Worm (Caenorhabditis elegans) whole organism, young adult: ENCODE results near the gene T15B12.1.

Source experiments
- B0261.1 ChIP-seq: sonication (generic microtip); optimal IDR thresholded peaks from 2 replicates; lab custom pipeline; 2016; ENCODE audit warnings: mild to moderate bottlenecking, missing genetic modification characterization, moderate library complexity, missing compliant biosample characterization
- C17E4.6 ChIP-seq: fragments of 200-800 bp; sonication (Bioruptor generic); IDR thresholded peaks from 2 replicates; pipeline ENCODE4 v1.3.6; 2022; ENCODE audit warnings: missing genetic modification reagents, missing genetic modification characterization, missing compliant biosample characterization
- D2030.7 ChIP-seq: fragments of 200-800 bp; sonication (Bioruptor generic); IDR thresholded peaks from 2 replicates; pipeline ENCODE4 v1.3.6; 2022; ENCODE audit warnings: missing genetic modification reagents, missing genetic modification characterization, missing compliant biosample characterization
- F10E7.11 ChIP-seq: sonication (generic microtip); optimal IDR thresholded peaks from 2 replicates; lab custom pipeline; 2017; ENCODE audit warnings: mild to moderate bottlenecking, missing genetic modification characterization, moderate library complexity, missing compliant biosample characterization
- F23B12.7 ChIP-seq: sonication (generic microtip); optimal IDR thresholded peaks from 2 replicates; lab custom pipeline; 2017; ENCODE audit warnings: missing genetic modification characterization, mild to moderate bottlenecking, missing compliant biosample characterization, antibody characterized with exemption, moderate library complexity; ENCODE audit not compliant: insufficient read depth
- F33H1.4 ChIP-seq: fragments of 200-800 bp; sonication (Bioruptor generic); IDR thresholded peaks from 2 replicates; pipeline ENCODE4 v1.3.6; 2022; ENCODE audit warnings: missing genetic modification reagents, missing genetic modification characterization, missing compliant biosample characterization
- F52B5.7 ChIP-seq: sonication (generic microtip); optimal IDR thresholded peaks from 2 replicates; lab custom pipeline; 2016; ENCODE audit warnings: mild to moderate bottlenecking, missing genetic modification characterization, missing compliant biosample characterization
- F55B11.4 ChIP-seq: sonication (generic microtip); optimal IDR thresholded peaks from 2 replicates; lab custom pipeline; 2016; ENCODE audit warnings: missing compliant biosample characterization, missing genetic modification characterization, borderline replicate concordance; ENCODE audit not compliant: insufficient read depth
- F57C9.4 ChIP-seq: sonication (generic microtip); optimal IDR thresholded peaks from 2 replicates; lab custom pipeline; 2017; ENCODE audit warnings: mild to moderate bottlenecking, missing genetic modification characterization, missing compliant biosample characterization
- K11D2.4 ChIP-seq: fragments of 200-800 bp; sonication (Bioruptor generic); IDR thresholded peaks from 2 replicates; pipeline ENCODE4 v1.3.6; 2022; ENCODE audit warnings: missing genetic modification reagents, missing genetic modification characterization, missing compliant biosample characterization
- K12H6.12 ChIP-seq: fragments of 200-800 bp; sonication (Bioruptor generic); optimal IDR thresholded peaks from 2 replicates; lab custom pipeline; 2018; ENCODE audit warnings: mild to moderate bottlenecking, missing genetic modification characterization, missing compliant biosample characterization
- T26A5.8 ChIP-seq: sonication (generic microtip); optimal IDR thresholded peaks from 2 replicates; lab custom pipeline; 2016; ENCODE audit warnings: missing genetic modification characterization, missing compliant biosample characterization
- Y56A3A.18 ChIP-seq: fragments of 200-800 bp; sonication (Bioruptor generic); IDR thresholded peaks from 2 replicates; pipeline ENCODE4 v1.3.6; 2022; ENCODE audit warnings: missing genetic modification reagents, missing genetic modification characterization, missing compliant biosample characterization
- Y95B8A.8 ChIP-seq: fragments of 200-800 bp; sonication (Bioruptor generic); IDR thresholded peaks from 2 replicates; pipeline ENCODE4 v1.3.6; 2022; ENCODE audit warnings: missing genetic modification reagents, missing genetic modification characterization, missing compliant biosample characterization
- athp-1 ChIP-seq: sonication (generic microtip); optimal IDR thresholded peaks from 2 replicates; lab custom pipeline; 2017; ENCODE audit warnings: mild to moderate bottlenecking, missing genetic modification characterization, missing compliant biosample characterization
- bed-1 ChIP-seq: fragments of 200-800 bp; sonication (Bioruptor generic); IDR thresholded peaks from 2 replicates; pipeline ENCODE4 v1.3.6; 2022; ENCODE audit warnings: missing genetic modification reagents, missing genetic modification characterization, missing compliant biosample characterization
- cebp-1 ChIP-seq, 2 experiments: fragments of 200-800 bp in 1 of 2; sonication (Bioruptor generic) in 1 of 2; sonication (generic microtip) in 1 of 2; IDR thresholded peaks in 1 of 2; optimal IDR thresholded peaks in 1 of 2; 2 replicates each; pipeline versions ENCODE4 v1.3.6 to Lab custom; 2017 to 2022; ENCODE audit warnings: missing compliant biosample characterization in 2 of 2, missing genetic modification characterization in 2 of 2, mild to moderate bottlenecking in 1 of 2, missing genetic modification reagents in 1 of 2, moderate library complexity in 1 of 2
- cebp-2 ChIP-seq: fragments of 200-800 bp; sonication (Bioruptor generic); IDR thresholded peaks from 2 replicates; pipeline ENCODE4 v1.3.6; 2022; ENCODE audit warnings: missing genetic modification characterization, missing compliant biosample characterization
- ceh-40 ChIP-seq: fragments of 200-800 bp; sonication (Bioruptor generic); IDR thresholded peaks from 2 replicates; pipeline ENCODE4 v1.3.6; 2022; ENCODE audit warnings: missing genetic modification characterization, missing compliant biosample characterization
- chd-7 ChIP-seq: sonication (generic microtip); optimal IDR thresholded peaks from 2 replicates; lab custom pipeline; 2016; ENCODE audit warnings: mild to moderate bottlenecking, missing genetic modification characterization, moderate library complexity, missing compliant biosample characterization
- dox-1 ChIP-seq: fragments of 200-800 bp; sonication (Bioruptor generic); IDR thresholded peaks from 2 replicates; pipeline ENCODE4 v1.3.6; 2022; ENCODE audit warnings: missing genetic modification reagents, missing genetic modification characterization, missing compliant biosample characterization
- efl-1 ChIP-seq: fragments of 150-350 bp; optimal IDR thresholded peaks from 2 replicates; lab custom pipeline; 2014; ENCODE audit warnings: missing biosample characterization, missing genetic modification reagents, missing genetic modification characterization
- egl-18 ChIP-seq: fragments of 200-800 bp; sonication (Bioruptor generic); IDR thresholded peaks from 2 replicates; pipeline ENCODE4 v1.3.6; 2022; ENCODE audit warnings: missing genetic modification reagents, missing genetic modification characterization, missing compliant biosample characterization
- egrh-3 ChIP-seq: fragments of 200-800 bp; sonication (Bioruptor generic); IDR thresholded peaks from 2 replicates; pipeline ENCODE4 v1.3.6; 2022; ENCODE audit warnings: missing genetic modification reagents, missing genetic modification characterization, missing compliant biosample characterization
- gei-17 ChIP-seq: fragments of 200-800 bp; sonication (Bioruptor generic); optimal IDR thresholded peaks from 2 replicates; lab custom pipeline; 2018; ENCODE audit warnings: mild to moderate bottlenecking, missing genetic modification characterization, missing compliant biosample characterization
- him-1 ChIP-seq: sonication (generic microtip); optimal IDR thresholded peaks from 2 replicates; lab custom pipeline; 2016; ENCODE audit warnings: missing genotype, missing genetic modification reagents, missing genetic modification characterization, missing compliant biosample characterization
- hlh-12 ChIP-seq: sonication (generic microtip); optimal IDR thresholded peaks from 2 replicates; lab custom pipeline; 2016; ENCODE audit warnings: missing genetic modification characterization, missing compliant biosample characterization
- hrde-1 ChIP-seq: sonication (generic microtip); optimal IDR thresholded peaks from 2 replicates; lab custom pipeline; 2016; ENCODE audit warnings: missing genetic modification characterization, mild to moderate bottlenecking, missing compliant biosample characterization, moderate library complexity, missing genotype, missing genetic modification reagents, borderline replicate concordance
- lin-26 ChIP-seq: fragments of 200-800 bp; sonication (Bioruptor generic); IDR thresholded peaks from 2 replicates; pipeline ENCODE4 v1.3.6; 2022; ENCODE audit warnings: missing genetic modification reagents, missing genetic modification characterization, missing compliant biosample characterization
- mcd-1 ChIP-seq: fragments of 200-800 bp; sonication (Bioruptor generic); IDR thresholded peaks from 2 replicates; pipeline ENCODE4 v1.3.6; 2022; ENCODE audit warnings: missing genetic modification reagents, missing genetic modification characterization, missing compliant biosample characterization
- nfya-2 ChIP-seq: fragments of 200-800 bp; sonication (Bioruptor generic); IDR thresholded peaks from 2 replicates; pipeline ENCODE4 v1.3.6; 2022; ENCODE audit warnings: missing genetic modification reagents, missing genetic modification characterization, missing compliant biosample characterization
- nfyb-1 ChIP-seq: fragments of 200-800 bp; sonication (Bioruptor generic); IDR thresholded peaks from 2 replicates; pipeline ENCODE4 v1.3.6; 2022; ENCODE audit warnings: missing genetic modification reagents, missing genetic modification characterization, missing compliant biosample characterization
- nhr-80 ChIP-seq: sonication (generic microtip); optimal IDR thresholded peaks from 2 replicates; lab custom pipeline; 2016; ENCODE audit warnings: missing genetic modification characterization, missing compliant biosample characterization
- nhr-90 ChIP-seq: sonication (generic microtip); optimal IDR thresholded peaks from 2 replicates; lab custom pipeline; 2016; ENCODE audit warnings: missing genotype, mild to moderate bottlenecking, missing genetic modification characterization, missing compliant biosample characterization
- repo-1 ChIP-seq: sonication (generic microtip); optimal IDR thresholded peaks from 2 replicates; lab custom pipeline; 2017; ENCODE audit warnings: mild to moderate bottlenecking, missing genetic modification characterization, missing compliant biosample characterization
- rpc-1 ChIP-seq, 2 experiments: fragments of 150-350 bp in 1 of 2; sonication (generic microtip) in 1 of 2; optimal IDR thresholded peaks; 2 replicates each; lab custom pipeline; 2014 to 2018; ENCODE audit warnings: missing biosample characterization in 1 of 2, missing genetic modification characterization in 1 of 2, missing genetic modification reagents in 1 of 2, missing genotype in 1 of 2
- snpc-1.1 ChIP-seq: sonication (generic microtip); optimal IDR thresholded peaks from 2 replicates; lab custom pipeline; 2017; ENCODE audit warnings: missing genetic modification characterization, mild to moderate bottlenecking, missing compliant biosample characterization, antibody characterized with exemption, moderate library complexity, missing genotype, missing genetic modification reagents; ENCODE audit not compliant: insufficient read depth
- snpc-3.4 ChIP-seq: sonication (generic microtip); optimal IDR thresholded peaks from 2 replicates; lab custom pipeline; 2017; ENCODE audit warnings: missing genetic modification characterization, mild to moderate bottlenecking, missing compliant biosample characterization, antibody characterized with exemption, moderate library complexity, missing genotype, missing genetic modification reagents
- snpc-4 ChIP-seq, 5 experiments: fragments of 150-350 bp in 1 of 5; sonication (generic microtip) in 4 of 5; optimal IDR thresholded peaks; 2 replicates each; lab custom pipeline; 2014 to 2018; ENCODE audit warnings: missing genetic modification characterization in 5 of 5, missing biosample characterization in 3 of 5, antibody characterized with exemption in 2 of 5, mild to moderate bottlenecking in 2 of 5, missing compliant biosample characterization in 2 of 5, missing genotype in 2 of 5, moderate library complexity in 2 of 5, missing genetic modification reagents in 1 of 5
- tbx-9 ChIP-seq: sonication (generic microtip); optimal IDR thresholded peaks from 2 replicates; lab custom pipeline; 2016; ENCODE audit warnings: borderline replicate concordance, missing genetic modification characterization, inconsistent platforms, missing compliant biosample characterization
- zfh-2 ChIP-seq: fragments of 200-800 bp; sonication (Bioruptor generic); conservative IDR thresholded peaks from 2 replicates; pipeline ENCODE4 v1.3.6; 2022; ENCODE audit warnings: missing genetic modification reagents, missing genetic modification characterization, missing compliant biosample characterization
- zim-3 ChIP-seq: sonication (generic microtip); optimal IDR thresholded peaks from 2 replicates; lab custom pipeline; 2017; ENCODE audit warnings: mild to moderate bottlenecking, missing genetic modification characterization, moderate library complexity, missing compliant biosample characterization
- ztf-22 ChIP-seq: fragments of 200-800 bp; sonication (Bioruptor generic); optimal IDR thresholded peaks from 2 replicates; lab custom pipeline; 2018; ENCODE audit warnings: mild to moderate bottlenecking, missing genetic modification characterization, moderate library complexity, missing compliant biosample characterization
- ztf-26 ChIP-seq: sonication (generic microtip); optimal IDR thresholded peaks from 2 replicates; lab custom pipeline; 2017; ENCODE audit warnings: missing genetic modification characterization, missing compliant biosample characterization
- ztf-3 ChIP-seq: fragments of 200-800 bp; sonication (Bioruptor generic); optimal IDR thresholded peaks from 2 replicates; lab custom pipeline; 2018; ENCODE audit warnings: mild to moderate bottlenecking, missing genetic modification characterization, missing compliant biosample characterization

Gene T15B12.1

DNA sequence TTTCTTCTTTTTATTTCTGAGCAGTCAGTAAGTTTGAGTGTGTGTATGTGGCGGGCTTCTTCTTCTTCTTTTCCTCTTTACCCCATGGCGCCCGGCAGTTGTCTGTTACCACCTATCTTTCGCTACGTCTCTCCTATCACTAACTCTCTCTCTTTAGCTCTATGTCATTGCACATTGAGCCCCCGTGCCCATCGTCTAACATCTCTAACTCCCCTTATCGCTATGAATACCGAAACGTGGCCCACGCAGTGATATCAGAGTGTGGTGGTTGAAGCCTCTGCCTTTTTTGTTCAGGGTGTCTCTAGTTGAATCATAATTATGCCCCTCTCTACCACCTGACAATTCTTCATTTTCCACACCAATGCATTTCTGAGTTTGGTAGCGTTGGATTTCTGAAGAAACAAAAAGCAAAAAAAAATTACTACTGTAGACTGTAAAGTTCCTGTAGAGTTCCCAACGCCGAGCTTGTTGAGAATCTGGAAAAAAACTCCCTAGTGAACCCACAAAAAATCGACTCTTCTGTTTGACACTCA lies 46.6 kb downstream of the T15B12.1 start:
- TF ChIP-seq T26A5.8 (tag; lab: Kevin White, UChicago) (no peak), Y95B8A.8 (no peak), bed-1 (GFP tag; lab: Robert Waterston, UW) (no peak), ztf-26 (no peak), nfya-2 (GFP tag; lab: Robert Waterston, UW) (no peak), hrde-1 (no peak), zim-3 (no peak), F33H1.4 (GFP tag; lab: Robert Waterston, UW) (no peak), athp-1 (no peak), repo-1 (tag; lab: Kevin White, UChicago) (no peak), nhr-90 (tag; lab: Kevin White, UChicago) (no peak), F55B11.4 (tag; lab: Kevin White, UChicago) (no peak), dox-1 (0 out of 2 replicates have a peak, but pooled peaks have one; percentile 28), cebp-2 (no peak), F57C9.4 (tag; lab: Kevin White, UChicago) (no peak), ztf-22 (GFP tag; lab: Kevin White, UChicago) (no peak), snpc-3.4 (tag; lab: Kevin White, UChicago) (no peak), gei-17 (no peak), cebp-1 (GFP tag; IDR thresholded peaks at IDR 0.05; lab: Robert Waterston, UW) (0 out of 2 replicates have a peak, but pooled peaks have one; percentile 13), cebp-1 (tag; optimal IDR thresholded peaks at IDR 0.05; lab: Kevin White, UChicago) (no peak), nfyb-1 (GFP tag; lab: Robert Waterston, UW) (no peak), B0261.1 (tag; lab: Kevin White, UChicago) (no peak), efl-1 (GFP tag; lab: Kevin White, UChicago) (no peak), nhr-80 (tag; lab: Kevin White, UChicago) (peak; percentile 60), K12H6.12 (no peak)

DNA sequence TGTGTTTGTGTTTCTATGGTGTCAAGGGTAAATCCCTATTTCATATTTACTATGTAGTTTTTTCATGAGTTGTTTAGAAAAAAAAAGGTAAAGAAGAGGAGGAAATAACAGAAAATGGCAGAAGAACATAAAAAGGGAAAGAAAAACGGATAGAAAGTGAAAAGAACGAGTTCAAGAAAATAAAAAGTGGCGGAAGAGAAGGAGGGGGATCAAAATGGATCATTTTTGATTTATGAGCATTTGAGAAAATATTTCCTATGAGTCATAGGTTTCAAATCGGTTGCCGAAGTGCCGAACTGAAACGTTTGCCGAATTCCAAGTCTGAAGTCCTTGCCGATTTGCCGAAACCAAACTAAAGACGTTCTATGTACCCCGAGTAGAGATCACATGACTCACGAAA lies 50.8 kb downstream of the T15B12.1 start:
- TF ChIP-seq him-1 (tag; lab: Kevin White, UChicago) = no peak
- TF ChIP-seq mcd-1 (GFP tag; lab: Robert Waterston, UW) = no peak
- no peak for TF ChIP-seq ztf-26
- TF ChIP-seq C17E4.6 (GFP tag; lab: Robert Waterston, UW) = no peak
- TF ChIP-seq Y56A3A.18 (GFP tag; lab: Robert Waterston, UW) = no peak
- TF ChIP-seq K11D2.4 (GFP tag; lab: Robert Waterston, UW) = no peak
- TF ChIP-seq tbx-9 = no peak
- TF ChIP-seq ceh-40 (GFP tag; lab: Robert Waterston, UW) = no peak
- no peak for TF ChIP-seq F33H1.4 (GFP tag; lab: Robert Waterston, UW)
- TF ChIP-seq, all 124 proteins: peak for 0

DNA sequence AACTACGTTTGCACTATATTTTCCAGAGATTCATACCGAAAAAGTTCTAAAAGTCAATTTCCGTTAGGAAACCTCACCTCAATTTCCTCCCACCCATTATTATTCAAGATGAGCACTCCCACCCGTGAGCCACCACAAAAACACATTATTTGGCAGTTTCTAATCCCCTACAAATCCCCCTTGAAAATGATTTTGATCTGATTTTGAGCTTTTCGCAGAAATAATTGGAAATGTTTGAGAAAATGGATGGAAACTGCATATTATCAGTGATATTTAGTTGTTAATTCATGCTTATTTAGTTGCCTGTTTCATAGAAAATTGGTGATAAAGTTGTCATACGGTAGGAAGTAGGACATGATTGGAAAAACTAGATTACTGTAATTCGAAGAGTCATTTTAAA lies 52.6 kb downstream of the T15B12.1 start:
- no peak for TF ChIP-seq D2030.7 (GFP tag; lab: Robert Waterston, UW)
- TF ChIP-seq egl-18 = no peak
- TF ChIP-seq F23B12.7 (tag; lab: Kevin White, UChicago) = no peak
- no peak for TF ChIP-seq ztf-3
- TF ChIP-seq egrh-3 (GFP tag; lab: Robert Waterston, UW) = no peak
- TF ChIP-seq chd-7 = no peak
- TF ChIP-seq nhr-80 (tag; lab: Kevin White, UChicago) = no peak
- TF ChIP-seq F33H1.4 (GFP tag; lab: Robert Waterston, UW) = no peak
- no peak for TF ChIP-seq hlh-12 (tag; lab: Kevin White, UChicago)
- TF ChIP-seq snpc-4 (GFP tag; optimal IDR thresholded peaks at IDR 0.05; lab: Kevin White, UChicago) = no peak
- no peak for TF ChIP-seq snpc-4 (tag; optimal IDR thresholded peaks at IDR 0.05; lab: Kevin White, UChicago)
- no peak for TF ChIP-seq snpc-1.1 (tag; lab: Kevin White, UChicago)
- TF ChIP-seq F10E7.11 (tag; lab: Kevin White, UChicago) = no peak
- no peak for TF ChIP-seq zfh-2 (GFP tag; lab: Robert Waterston, UW)
- no peak for TF ChIP-seq rpc-1 (optimal IDR thresholded peaks at IDR 0.05; lab: Kevin White, UChicago)
- no peak for TF ChIP-seq rpc-1 (tag; optimal IDR thresholded peaks at IDR 0.05; lab: Kevin White, UChicago)
- no peak for TF ChIP-seq F52B5.7 (tag; lab: Kevin White, UChicago)
- no peak for TF ChIP-seq lin-26 (GFP tag; lab: Robert Waterston, UW)
